Fruit fly (Drosophila melanogaster) whole organism: ENCODE data around the gene CG10375.

Experiments
- CG8478 ChIP-seq: fragments of >200 bp; optimal IDR thresholded peaks from 2 replicates; lab custom pipeline; 2018; ENCODE audit warnings: inconsistent platforms
- Dll ChIP-seq: fragments of >200 bp; optimal IDR thresholded peaks from 2 replicates; lab custom pipeline; 2017
- pan ChIP-seq: fragments of >200 bp; optimal IDR thresholded peaks from 2 replicates; lab custom pipeline; 2017
- psq ChIP-seq: fragments of >200 bp; optimal IDR thresholded peaks from 2 replicates; lab custom pipeline; 2017
- usp ChIP-seq: fragments of >200 bp; optimal IDR thresholded peaks from 2 replicates; lab custom pipeline; 2017; ENCODE audit warnings: missing biosample characterization, missing genetic modification characterization, mixed read lengths

DNA sequence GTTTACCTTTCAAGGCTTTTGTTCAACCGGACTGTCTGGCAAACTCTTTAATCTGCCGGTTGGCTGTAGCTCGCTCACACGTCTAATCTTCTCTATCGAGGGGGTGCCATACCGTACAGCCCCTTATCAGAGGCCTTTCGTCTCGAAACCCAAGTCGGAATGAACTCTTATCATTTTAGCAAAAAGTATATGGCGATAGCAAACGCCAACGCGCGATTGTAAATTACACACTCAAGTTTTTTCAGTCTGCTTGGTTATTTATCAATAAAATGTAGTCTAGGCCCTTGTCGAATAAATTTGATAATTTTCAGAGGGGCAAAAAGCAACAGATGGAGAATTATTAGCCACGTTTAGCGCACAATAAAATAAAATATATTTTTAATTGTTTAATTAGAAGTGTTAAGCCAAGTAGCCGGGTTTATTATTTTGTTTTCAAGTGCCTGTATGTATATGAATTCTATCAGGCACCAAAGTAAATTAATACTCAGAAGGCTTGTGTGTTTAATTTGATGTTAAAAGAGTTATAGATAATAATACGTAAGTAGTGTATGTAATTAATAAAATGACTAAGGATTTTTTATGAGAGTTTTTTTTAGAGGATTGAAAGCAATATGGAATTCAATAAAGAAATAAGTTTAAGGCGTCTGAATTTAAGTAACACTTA, 42.5 kb upstream of the CG10375 start:
- TF ChIP-seq psq (lab: Kevin White, UChicago) (no peak), Dll (lab: Kevin White, UChicago) (no peak), pan (lab: Kevin White, UChicago) (no peak), usp (GFP tag; lab: Kevin White, UChicago) (no peak), CG8478 (lab: Kevin White, UChicago) (no peak)
